Fruit fly (Drosophila melanogaster) whole organism, pupa: Measurements from ENCODE around the gene MED27.

ENCODE experiments used
- CG10348 ChIP-seq: fragments of 200-800 bp; sonication (Bioruptor generic); IDR thresholded peaks from 2 replicates; pipeline ENCODE4 v1.3.6; 2022; ENCODE audit warnings: missing biosample characterization, missing genetic modification characterization
- CG12605 ChIP-seq: fragments of 200-800 bp; sonication (Bioruptor generic); IDR thresholded peaks from 2 replicates; pipeline ENCODE4 v1.3.6; 2022; ENCODE audit warnings: missing biosample characterization, missing genetic modification characterization
- CG13204 ChIP-seq: fragments of 200-800 bp; sonication (Bioruptor generic); optimal IDR thresholded peaks from 2 replicates; lab custom pipeline; 2018; ENCODE audit warnings: missing biosample characterization, mild to moderate bottlenecking, missing genetic modification characterization, moderate library complexity
- CG14655 ChIP-seq: fragments of 200-800 bp; sonication (Bioruptor generic); optimal IDR thresholded peaks from 3 replicates; lab custom pipeline; 2017; ENCODE audit warnings: mild to moderate bottlenecking, missing biosample characterization, missing genetic modification reagents, missing genetic modification characterization
- CG15710 ChIP-seq: fragments of 200-800 bp; sonication (Bioruptor generic); optimal IDR thresholded peaks from 2 replicates; lab custom pipeline; 2018; ENCODE audit warnings: missing biosample characterization, mild to moderate bottlenecking, missing genetic modification characterization, moderate library complexity
- CG17806 ChIP-seq: fragments of 200-800 bp; sonication (Bioruptor generic); optimal IDR thresholded peaks from 2 replicates; lab custom pipeline; 2018; ENCODE audit warnings: missing biosample characterization, mild to moderate bottlenecking, missing genetic modification characterization, moderate library complexity
- CG32121 ChIP-seq: fragments of 200-800 bp; sonication (Bioruptor generic); IDR thresholded peaks from 2 replicates; pipeline ENCODE4 v1.3.6; 2022; ENCODE audit warnings: missing biosample characterization, missing genetic modification characterization
- CG34367 ChIP-seq: fragments of 200-800 bp; sonication (Bioruptor generic); optimal IDR thresholded peaks from 2 replicates; lab custom pipeline; 2018; ENCODE audit warnings: missing biosample characterization, mild to moderate bottlenecking, missing genetic modification characterization
- CG4496 ChIP-seq: fragments of 200-800 bp; sonication (Bioruptor generic); IDR thresholded peaks from 3 replicates; pipeline ENCODE4 v1.3.6; 2022; ENCODE audit warnings: missing biosample characterization, missing genetic modification characterization
- CG8159 ChIP-seq: fragments of 200-800 bp; sonication (Bioruptor generic); optimal IDR thresholded peaks from 3 replicates; lab custom pipeline; 2018; ENCODE audit warnings: missing biosample characterization, mild to moderate bottlenecking, missing genetic modification characterization, moderate library complexity
- CG8301 ChIP-seq: fragments of 200-800 bp; sonication (Bioruptor generic); optimal IDR thresholded peaks from 2 replicates; lab custom pipeline; 2018; ENCODE audit warnings: missing biosample characterization, mild to moderate bottlenecking, missing genetic modification characterization
- CG9948 ChIP-seq: fragments of 200-800 bp; sonication (Bioruptor generic); optimal IDR thresholded peaks from 2 replicates; lab custom pipeline; 2018; ENCODE audit warnings: missing biosample characterization, mild to moderate bottlenecking, missing genetic modification characterization, moderate library complexity
- D1 ChIP-seq: fragments of 200-800 bp; sonication (Bioruptor generic); optimal IDR thresholded peaks from 2 replicates; lab custom pipeline; 2018; ENCODE audit warnings: missing biosample characterization, mild to moderate bottlenecking, missing genetic modification characterization, moderate library complexity
- EcR ChIP-seq: fragments of 200-800 bp; sonication (Bioruptor generic); optimal IDR thresholded peaks from 3 replicates; lab custom pipeline; 2019; ENCODE audit warnings: missing biosample characterization, missing genetic modification characterization, mild to moderate bottlenecking, moderate library complexity, missing genetic modification reagents
- Ets98B ChIP-seq: fragments of 200-800 bp; sonication (Bioruptor generic); IDR thresholded peaks from 2 replicates; pipeline ENCODE4 v1.3.6; 2022; ENCODE audit warnings: missing biosample characterization, missing genetic modification characterization
- Pif1A ChIP-seq: fragments of 200-800 bp; sonication (Bioruptor generic); optimal IDR thresholded peaks from 3 replicates; lab custom pipeline; 2016; ENCODE audit warnings: missing biosample characterization, missing genetic modification characterization
- Pif1B ChIP-seq: fragments of 200-800 bp; sonication (Bioruptor generic); optimal IDR thresholded peaks from 3 replicates; lab custom pipeline; 2016; ENCODE audit warnings: missing biosample characterization, missing genetic modification characterization
- Snoo ChIP-seq: fragments of 200-800 bp; sonication (Bioruptor generic); optimal IDR thresholded peaks from 3 replicates; lab custom pipeline; 2017; ENCODE audit warnings: missing biosample characterization, mild to moderate bottlenecking, missing genetic modification characterization, inconsistent platforms
- fd96Ca ChIP-seq: fragments of 200-800 bp; sonication (Bioruptor generic); IDR thresholded peaks from 3 replicates; pipeline ENCODE4 v1.3.6; 2022; ENCODE audit warnings: missing biosample characterization, missing genetic modification characterization
- gl ChIP-seq: fragments of 200-800 bp; sonication (Bioruptor generic); optimal IDR thresholded peaks from 2 replicates; lab custom pipeline; 2018; ENCODE audit warnings: missing biosample characterization, mild to moderate bottlenecking, missing genetic modification characterization
- rn ChIP-seq: fragments of 200-800 bp; sonication (Bioruptor generic); IDR thresholded peaks from 2 replicates; pipeline ENCODE4 v1.3.6; 2022; ENCODE audit warnings: missing biosample characterization, missing genetic modification characterization

Gene MED27

DNA sequence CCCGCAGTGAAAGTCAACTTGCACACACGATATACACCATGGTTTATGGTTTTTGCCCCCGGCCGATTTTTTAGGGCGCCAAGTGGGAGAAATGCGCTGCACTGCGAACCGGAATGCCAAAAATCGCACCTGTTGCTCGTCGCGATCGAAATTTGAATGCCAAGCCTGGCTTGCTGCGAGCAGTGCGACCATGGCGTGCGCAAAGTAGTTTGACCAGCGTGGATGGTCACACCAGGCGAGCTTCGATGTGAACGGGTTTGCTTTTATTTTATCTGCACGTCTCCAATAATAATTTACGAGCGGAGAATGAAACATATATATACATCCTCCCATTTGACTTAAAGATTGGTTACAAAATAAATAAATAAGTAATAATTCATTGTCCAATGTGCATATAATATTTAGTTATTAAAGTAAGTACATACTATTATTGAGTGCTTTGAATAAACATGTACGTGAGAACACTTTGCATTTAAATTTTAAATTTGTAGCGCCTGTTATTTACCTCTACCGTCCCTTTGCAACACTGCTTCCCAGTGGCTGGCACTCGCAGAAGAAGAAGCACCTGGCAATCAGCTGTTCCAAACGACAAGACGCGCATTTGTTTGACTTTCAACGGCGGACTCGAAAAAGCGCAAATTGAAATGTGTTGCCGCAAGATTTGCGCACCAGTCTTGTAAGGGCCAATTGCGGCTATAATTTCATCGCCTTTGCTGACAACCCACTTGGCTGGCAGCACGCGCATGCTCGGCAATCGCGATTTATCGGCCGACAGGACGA, 30.5 kb downstream of the MED27 start, which contains the start of the genes Rab23 and plx:
Rab23 (minus strand) TSS at position 166 of the 780 bp plus-strand sequence.
plx (plus strand) TSS at position 587 of the 780 bp plus-strand sequence.
- TF ChIP-seq CG10348 (GFP tag; lab: Robert Waterston, UW) (no peak), Ets98B (GFP tag; lab: Robert Waterston, UW) (peak; percentile 5; the same call in 1 of the 2 replicates)

- peak; percentile 32 for TF ChIP-seq Pif1A
- TF ChIP-seq CG32121: no peak
- TF ChIP-seq CG15710: peak; percentile 45
- TF ChIP-seq CG8301 (tag; lab: Kevin White, UChicago): peak; percentile 31
- TF ChIP-seq CG8159 (tag; lab: Kevin White, UChicago): peak; percentile 60
- TF ChIP-seq CG4496 (GFP tag; lab: Robert Waterston, UW): no peak; the same call in 2 of the 3 replicates
- no peak for TF ChIP-seq Snoo (tag; lab: Kevin White, UChicago)
- peak; percentile 37 for TF ChIP-seq CG17806 (tag; lab: Kevin White, UChicago)
- no peak for TF ChIP-seq D1 (tag; lab: Kevin White, UChicago)
- 0 out of 2 replicates have a peak, but pooled peaks have one; percentile 24 for TF ChIP-seq Ets98B (GFP tag; lab: Robert Waterston, UW)
- TF ChIP-seq CG10348 (GFP tag; lab: Robert Waterston, UW): no peak
- no peak for TF ChIP-seq rn (GFP tag; lab: Robert Waterston, UW)
- peak; percentile 33 for TF ChIP-seq CG14655 (GFP tag; lab: Kevin White, UChicago)
- no peak for TF ChIP-seq CG12605 (GFP tag; lab: Robert Waterston, UW)
- peak; percentile 38 for TF ChIP-seq CG9948 (tag; lab: Kevin White, UChicago)
- no peak for TF ChIP-seq Pif1B (GFP tag; lab: Kevin White, UChicago)
- TF ChIP-seq EcR (GFP tag; lab: Kevin White, UChicago): no peak
- peak; percentile 28 for TF ChIP-seq CG34367 (tag; lab: Kevin White, UChicago)
- no peak for TF ChIP-seq fd96Ca (GFP tag; lab: Robert Waterston, UW)
- no peak for TF ChIP-seq CG13204 (GFP tag; lab: Kevin White, UChicago)
- no peak for TF ChIP-seq gl (tag; lab: Kevin White, UChicago)
These were observed 31.3 kb downstream of the MED27 start for dm6 chr3R:5686049-5686757.

DNA sequence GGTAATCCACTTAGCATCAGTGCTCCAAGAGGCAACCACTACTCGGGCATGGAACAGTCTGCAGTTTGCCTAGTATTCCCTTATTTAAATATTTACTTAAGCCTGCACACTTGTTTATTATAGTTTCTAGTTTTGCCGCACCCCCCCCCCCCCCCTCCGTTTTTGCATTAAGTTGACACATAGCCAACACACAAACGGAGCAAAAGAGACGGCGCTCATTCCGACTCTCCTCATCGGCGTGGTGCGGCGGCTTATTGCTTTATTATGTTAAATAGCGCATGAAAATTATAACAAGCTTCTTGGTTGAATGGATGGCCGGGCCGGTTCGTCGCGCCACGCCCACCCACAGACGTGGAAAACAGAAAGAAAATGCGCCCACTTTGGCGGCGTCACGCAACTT, 34.7 kb downstream of the MED27 start:
- TF ChIP-seq CG15710 (no peak), CG17806 (tag; lab: Kevin White, UChicago) (no peak), Pif1A (no peak), Ets98B (GFP tag; lab: Robert Waterston, UW) (no peak), CG12605 (GFP tag; lab: Robert Waterston, UW) (no peak)

dm6 chr3R:5691042-5691441, 36.1 kb downstream of the MED27 start:
- TF ChIP-seq fd96Ca (GFP tag; lab: Robert Waterston, UW): no peak
- no peak for TF ChIP-seq CG9948 (tag; lab: Kevin White, UChicago)
- no peak for TF ChIP-seq CG10348 (GFP tag; lab: Robert Waterston, UW)
- no peak for TF ChIP-seq CG8159 (tag; lab: Kevin White, UChicago)
- no peak for TF ChIP-seq CG4496 (GFP tag; lab: Robert Waterston, UW)
- TF ChIP-seq Pif1A: no peak
- no peak for TF ChIP-seq rn (GFP tag; lab: Robert Waterston, UW)
- no peak for TF ChIP-seq Ets98B (GFP tag; lab: Robert Waterston, UW)
- no peak for TF ChIP-seq gl (tag; lab: Kevin White, UChicago)
- no peak for TF ChIP-seq Snoo (tag; lab: Kevin White, UChicago)

dm6 chr3R:5693186-5693585, 38.2 kb downstream of the MED27 start, which contains the start of gene CG2104:
Gene CG2104, minus strand, starts transcription at chr3R:5693286.
- TF ChIP-seq EcR (GFP tag; lab: Kevin White, UChicago) (no peak), fd96Ca (GFP tag; lab: Robert Waterston, UW) (no peak), gl (tag; lab: Kevin White, UChicago) (no peak), CG8301 (tag; lab: Kevin White, UChicago) (no peak)

- no peak for TF ChIP-seq CG13204 (GFP tag; lab: Kevin White, UChicago)
- TF ChIP-seq CG9948 (tag; lab: Kevin White, UChicago): no peak
- peak; percentile 81 for TF ChIP-seq CG12605 (GFP tag; lab: Robert Waterston, UW)
- peak; percentile 76 for TF ChIP-seq Pif1A
- TF ChIP-seq rn (GFP tag; lab: Robert Waterston, UW): 0 out of 2 replicates have a peak, but pooled peaks have one; percentile 22
- peak; percentile 11 for TF ChIP-seq Snoo (tag; lab: Kevin White, UChicago)
- TF ChIP-seq D1 (tag; lab: Kevin White, UChicago): no peak
- TF ChIP-seq EcR (GFP tag; lab: Kevin White, UChicago): no peak
- peak; percentile 78 for TF ChIP-seq CG8301 (tag; lab: Kevin White, UChicago)
- TF ChIP-seq CG17806 (tag; lab: Kevin White, UChicago): no peak
- peak; percentile 49 for TF ChIP-seq CG34367 (tag; lab: Kevin White, UChicago)
- TF ChIP-seq CG32121: peak; percentile 81
- peak; percentile 84 for TF ChIP-seq CG8159 (tag; lab: Kevin White, UChicago)
- TF ChIP-seq CG10348 (GFP tag; lab: Robert Waterston, UW): no peak
- TF ChIP-seq CG15710: peak; percentile 40
- peak; percentile 36 for TF ChIP-seq Pif1B (GFP tag; lab: Kevin White, UChicago)
- no peak for TF ChIP-seq gl (tag; lab: Kevin White, UChicago)
- peak; percentile 62; the same call in 2 of the 3 replicates for TF ChIP-seq fd96Ca (GFP tag; lab: Robert Waterston, UW)
- TF ChIP-seq CG4496 (GFP tag; lab: Robert Waterston, UW): peak; percentile 89
- peak; percentile 84 for TF ChIP-seq Ets98B (GFP tag; lab: Robert Waterston, UW)
- peak; percentile 61 for TF ChIP-seq CG14655 (GFP tag; lab: Kevin White, UChicago)
These were observed 39.5 kb downstream of the MED27 start for dm6 chr3R:5694461-5694860.
